Worm (Caenorhabditis elegans) whole organism, midembryonic: Measurements from ENCODE around the gene clec-121.
A peak's percentile ranks its signal among the peaks of the same experiment; 100 is the strongest.

Experiments used
- T22C8.4 ChIP-seq: fragments of 200-800 bp; sonication (Bioruptor generic); IDR thresholded peaks from 2 replicates; pipeline ENCODE4 v1.3.6; 2022; ENCODE audit warnings: missing genetic modification characterization, missing compliant biosample characterization
- cog-1 ChIP-seq: sonication (generic microtip); optimal IDR thresholded peaks from 2 replicates; lab custom pipeline; 2016; ENCODE audit warnings: missing genetic modification characterization, missing compliant biosample characterization
- flt-1 ChIP-seq: fragments of 200-800 bp; sonication (Bioruptor generic); IDR thresholded peaks from 2 replicates; pipeline ENCODE4 v1.3.6; 2022; ENCODE audit warnings: missing genetic modification characterization, missing compliant biosample characterization
- klf-2 ChIP-seq: fragments of 200-800 bp; sonication (Bioruptor generic); conservative IDR thresholded peaks from 2 replicates; pipeline ENCODE4 v1.3.6; 2022; ENCODE audit warnings: missing genetic modification reagents, missing genetic modification characterization, missing compliant biosample characterization
- med-1 ChIP-seq: sonication (generic microtip); optimal IDR thresholded peaks from 2 replicates; lab custom pipeline; 2017; ENCODE audit warnings: missing genetic modification characterization, mild to moderate bottlenecking, missing compliant biosample characterization, antibody characterized with exemption, missing genetic modification reagents; ENCODE audit not compliant: insufficient read depth
- ref-1 ChIP-seq: fragments of 200-800 bp; sonication (Bioruptor generic); conservative IDR thresholded peaks from 2 replicates; pipeline ENCODE4 v1.3.6; 2022; ENCODE audit warnings: missing genetic modification reagents, missing genetic modification characterization, missing compliant biosample characterization
- tab-1 ChIP-seq: fragments of 200-800 bp; sonication (Bioruptor generic); IDR thresholded peaks from 2 replicates; pipeline ENCODE4 v1.3.6; 2022; ENCODE audit warnings: missing genetic modification characterization, missing compliant biosample characterization
- ztf-23 ChIP-seq: fragments of 200-800 bp; sonication (Bioruptor generic); IDR thresholded peaks from 2 replicates; pipeline ENCODE4 v1.3.6; 2022; ENCODE audit warnings: missing genetic modification reagents, missing genetic modification characterization, missing compliant biosample characterization
- ztf-29 ChIP-seq: fragments of 200-800 bp; sonication (Bioruptor generic); IDR thresholded peaks from 2 replicates; pipeline ENCODE4 v1.3.6; 2022; ENCODE audit warnings: missing genetic modification reagents, missing genetic modification characterization, missing compliant biosample characterization

clec-121 gene

ce11 chrII:3102018-3102417, at the start of gene clec-121:
Gene clec-121 (plus strand): TSS chrII:3102318.
- TF ChIP-seq med-1 (no peak), T22C8.4 (GFP tag; lab: Robert Waterston, UW) (no peak), cog-1 (tag; lab: Kevin White, UChicago) (no peak), klf-2 (GFP tag; lab: Robert Waterston, UW) (no peak), flt-1 (GFP tag; lab: Robert Waterston, UW) (no peak), tab-1 (no peak), ztf-29 (no peak), ref-1 (GFP tag; lab: Robert Waterston, UW) (no peak), ztf-23 (GFP tag; lab: Robert Waterston, UW) (no peak)

- TF ChIP-seq tab-1 (no peak), ztf-29 (no peak), klf-2 (GFP tag; lab: Robert Waterston, UW) (no peak), ztf-23 (GFP tag; lab: Robert Waterston, UW) (no peak), cog-1 (tag; lab: Kevin White, UChicago) (no peak), flt-1 (GFP tag; lab: Robert Waterston, UW) (no peak), ref-1 (GFP tag; lab: Robert Waterston, UW) (no peak), med-1 (no peak), T22C8.4 (GFP tag; lab: Robert Waterston, UW) (no peak)
Observed at ce11 chrII:3052843-3053242, 49.3 kb upstream of the clec-121 start.

ce11 chrII:3053689-3054088, 48.4 kb upstream of the clec-121 start:
- TF ChIP-seq ref-1 (GFP tag; lab: Robert Waterston, UW) (no peak), ztf-29 (no peak), cog-1 (tag; lab: Kevin White, UChicago) (no peak), T22C8.4 (GFP tag; lab: Robert Waterston, UW) (no peak), ztf-23 (GFP tag; lab: Robert Waterston, UW) (no peak), klf-2 (GFP tag; lab: Robert Waterston, UW) (no peak), flt-1 (GFP tag; lab: Robert Waterston, UW) (no peak), med-1 (no peak), tab-1 (no peak)

ce11 chrII:3054221-3054620, 47.9 kb upstream of the clec-121 start, which contains the start of gene lido-13:
Gene lido-13 (minus strand): TSS chrII:3054321.
- TF ChIP-seq klf-2 (GFP tag; lab: Robert Waterston, UW) (no peak), cog-1 (tag; lab: Kevin White, UChicago) (no peak), ref-1 (GFP tag; lab: Robert Waterston, UW) (no peak)

ce11 chrII:3054622-3055021, 47.5 kb upstream of the clec-121 start:
- TF ChIP-seq ref-1 (GFP tag; lab: Robert Waterston, UW) (no peak), T22C8.4 (GFP tag; lab: Robert Waterston, UW) (no peak), flt-1 (GFP tag; lab: Robert Waterston, UW) (no peak), tab-1 (no peak), ztf-23 (GFP tag; lab: Robert Waterston, UW) (no peak), klf-2 (GFP tag; lab: Robert Waterston, UW) (no peak)

ce11 chrII:3055531-3055930, 46.6 kb upstream of the clec-121 start:
- TF ChIP-seq med-1: no peak
- no peak for TF ChIP-seq klf-2 (GFP tag; lab: Robert Waterston, UW)
- TF ChIP-seq cog-1 (tag; lab: Kevin White, UChicago): no peak
- 0 out of 2 replicates have a peak, but pooled peaks have one; percentile 52 for TF ChIP-seq ztf-23 (GFP tag; lab: Robert Waterston, UW)
- TF ChIP-seq ztf-29: 0 out of 2 replicates have a peak, but pooled peaks have one; percentile 21
- TF ChIP-seq tab-1: no peak
- peak; percentile 55; the same call in 1 of the 2 replicates for TF ChIP-seq flt-1 (GFP tag; lab: Robert Waterston, UW)
- TF ChIP-seq T22C8.4 (GFP tag; lab: Robert Waterston, UW): no peak
- TF ChIP-seq ref-1 (GFP tag; lab: Robert Waterston, UW): no peak

ce11 chrII:3056266-3056872, 45.7 kb upstream of the clec-121 start, which contains the start of gene lin-8:
Gene lin-8 (plus strand): TSS chrII:3056822.
- TF ChIP-seq klf-2 (GFP tag; lab: Robert Waterston, UW) (no peak), T22C8.4 (GFP tag; lab: Robert Waterston, UW) (no peak), tab-1 (no peak), ref-1 (GFP tag; lab: Robert Waterston, UW) (no peak), flt-1 (GFP tag; lab: Robert Waterston, UW) (no peak), ztf-29 (no peak), ztf-23 (GFP tag; lab: Robert Waterston, UW) (no peak), cog-1 (tag; lab: Kevin White, UChicago) (no peak), med-1 (no peak)

ce11 chrII:3060782-3061181, 41.3 kb upstream of the clec-121 start, which contains the start of gene Y25C1A.6:
Gene Y25C1A.6 (plus strand): TSS chrII:3061082.
- TF ChIP-seq ztf-29: no peak
- TF ChIP-seq klf-2 (GFP tag; lab: Robert Waterston, UW): no peak
- no peak for TF ChIP-seq med-1
- no peak for TF ChIP-seq ztf-23 (GFP tag; lab: Robert Waterston, UW)
- no peak for TF ChIP-seq cog-1 (tag; lab: Kevin White, UChicago)
- no peak for TF ChIP-seq ref-1 (GFP tag; lab: Robert Waterston, UW)
- no peak for TF ChIP-seq tab-1
- TF ChIP-seq T22C8.4 (GFP tag; lab: Robert Waterston, UW): no peak
- TF ChIP-seq flt-1 (GFP tag; lab: Robert Waterston, UW): no peak

ce11 chrII:3061605-3062004, 40.5 kb upstream of the clec-121 start:
- TF ChIP-seq T22C8.4 (GFP tag; lab: Robert Waterston, UW) (no peak), cog-1 (tag; lab: Kevin White, UChicago) (no peak), med-1 (no peak), ztf-29 (no peak), klf-2 (GFP tag; lab: Robert Waterston, UW) (no peak), ztf-23 (GFP tag; lab: Robert Waterston, UW) (no peak), tab-1 (no peak)

ce11 chrII:3062222-3062621, 39.9 kb upstream of the clec-121 start:
- peak; percentile 58 for TF ChIP-seq T22C8.4 (GFP tag; lab: Robert Waterston, UW)
- no peak for TF ChIP-seq med-1
- no peak for TF ChIP-seq ztf-29
- no peak for TF ChIP-seq ztf-23 (GFP tag; lab: Robert Waterston, UW)
- 0 out of 2 replicates have a peak, but pooled peaks have one; percentile 38 for TF ChIP-seq tab-1
- no peak for TF ChIP-seq cog-1 (tag; lab: Kevin White, UChicago)
- no peak for TF ChIP-seq ref-1 (GFP tag; lab: Robert Waterston, UW)
- TF ChIP-seq klf-2 (GFP tag; lab: Robert Waterston, UW): no peak
- TF ChIP-seq flt-1 (GFP tag; lab: Robert Waterston, UW): peak; percentile 62; the same call in 1 of the 2 replicates
